Worm (Caenorhabditis elegans): Measurements from ENCODE around the gene F16H6.4.

DNA sequence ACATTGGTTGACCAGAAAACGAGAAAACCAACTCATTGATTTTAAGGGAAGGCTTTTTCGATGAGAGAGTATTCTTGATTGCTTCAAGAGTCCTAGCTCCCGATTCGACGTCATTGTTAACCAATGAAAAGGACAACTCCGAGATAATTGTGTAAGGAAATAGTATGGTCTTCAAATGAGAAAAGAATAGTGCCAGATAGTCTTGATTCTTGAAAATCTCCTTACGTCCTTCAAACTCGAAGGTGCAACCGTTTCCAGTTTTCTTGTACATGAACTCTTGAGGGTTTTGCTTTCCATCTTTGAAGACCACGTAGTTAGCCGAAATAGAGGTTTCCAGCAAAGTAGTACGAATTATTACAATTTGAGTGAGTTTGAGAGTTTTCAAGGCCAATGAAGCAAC lies 44.7 kb downstream of the F16H6.4 start:
- no peak for TF ChIP-seq tab-1 (GFP tag; IDR thresholded peaks at IDR 0.05)
- no peak for TF ChIP-seq med-1 (GFP tag; optimal IDR thresholded peaks at IDR 0.05; ENCODE audit: insufficient read depth)
- no peak for TF ChIP-seq ztf-23 (GFP tag; IDR thresholded peaks at IDR 0.05)
- TF ChIP-seq cog-1 (tag; optimal IDR thresholded peaks at IDR 0.05), result no peak
- TF ChIP-seq T22C8.4 (GFP tag; IDR thresholded peaks at IDR 0.05), result no peak
- TF ChIP-seq klf-2 (GFP tag; conservative IDR thresholded peaks at IDR 0.05), result no peak

All from whole organism, midembryonic.